Fruit fly (Drosophila melanogaster): Measurements from ENCODE around the gene Msp300.

Gene Msp300

dm6 chr2L:5107626-5108272, 7.1 kb downstream of the Msp300 start (continued):
- TF ChIP-seq CG1024 (GFP tag; IDR thresholded peaks at IDR 0.05) (peak; percentile 84), CG16813 (GFP tag; IDR thresholded peaks at IDR 0.05; ENCODE audit: partially characterized antibody) (no peak), CG17328 (GFP tag; IDR thresholded peaks at IDR 0.05) (peak; percentile 90), h (optimal IDR thresholded peaks at IDR 0.05) (no peak), dmrt11E (tag; optimal IDR thresholded peaks at IDR 0.05) (peak; percentile 38), TFAM (GFP tag; optimal IDR thresholded peaks at IDR 0.05) (peak; percentile 21), CG13894 (tag; optimal IDR thresholded peaks at IDR 0.05) (peak; percentile 94), YL-1 (GFP tag; optimal IDR thresholded peaks at IDR 0.05) (peak; percentile 61), CG6654 (GFP tag; optimal IDR thresholded peaks at IDR 0.05) (peak; percentile 83), Bgb (GFP tag; IDR thresholded peaks at IDR 0.05; ENCODE audit: partially characterized antibody) (no peak), CG11723 (GFP tag; optimal IDR thresholded peaks at IDR 0.05) (peak; percentile 88), ro (GFP tag; IDR thresholded peaks at IDR 0.05) (peak; percentile 89), slp2 (GFP tag; optimal IDR thresholded peaks at IDR 0.05) (peak; percentile 99), CG10274 (GFP tag; optimal IDR thresholded peaks at IDR 0.05) (peak; percentile 88), ATbp (GFP tag; optimal IDR thresholded peaks at IDR 0.05) (peak; percentile 96), CG13424 (tag; optimal IDR thresholded peaks at IDR 0.05) (peak; percentile 97), CG14965 (GFP tag; optimal IDR thresholded peaks at IDR 0.05; ENCODE audit: borderline replicate concordance) (peak; percentile 76), CG12769 (tag; optimal IDR thresholded peaks at IDR 0.05) (peak; percentile 79), CG6272 (GFP tag; IDR thresholded peaks at IDR 0.05) (peak; percentile 92), E2f2 (GFP tag; IDR thresholded peaks at IDR 0.05) (peak; percentile 79), danr (GFP tag; IDR thresholded peaks at IDR 0.05) (peak; percentile 89), Ets97D (GFP tag; optimal IDR thresholded peaks at IDR 0.05) (peak; percentile 70), Stat92E (GFP tag; optimal IDR thresholded peaks at IDR 0.05) (peak in 1 of 3 experiments; percentile 67), fd64A (GFP tag; optimal IDR thresholded peaks at IDR 0.05) (peak; percentile 58), CG1603 (tag; optimal IDR thresholded peaks at IDR 0.05) (peak; percentile 68), salm (tag; optimal IDR thresholded peaks at IDR 0.05) (peak; percentile 87), CG1832 (GFP tag; optimal IDR thresholded peaks at IDR 0.05) (no peak), cg (GFP tag; optimal IDR thresholded peaks at IDR 0.05) (no peak), toy (GFP tag; IDR thresholded peaks at IDR 0.05) (peak; percentile 75), grn (GFP tag; optimal IDR thresholded peaks at IDR 0.05) (peak; percentile 48), Hey (tag; optimal IDR thresholded peaks at IDR 0.05) (peak; percentile 79), Med (GFP tag) (peak; percentile 99), chinmo (GFP tag; IDR thresholded peaks at IDR 0.05; ENCODE audit: partially characterized antibody) (no peak), CG17568 (GFP tag; optimal IDR thresholded peaks at IDR 0.05) (peak; percentile 83), HLH54F (GFP tag; optimal IDR thresholded peaks at IDR 0.05) (peak; percentile 98), unpg (GFP tag; optimal IDR thresholded peaks at IDR 0.05) (peak; percentile 93), CG9437 (GFP tag; optimal IDR thresholded peaks at IDR 0.05) (peak; percentile 90), lmd (GFP tag; IDR thresholded peaks at IDR 0.05) (peak; percentile 98), pho (GFP tag; optimal IDR thresholded peaks at IDR 0.05) (peak; percentile 99), CG4617 (GFP tag; optimal IDR thresholded peaks at IDR 0.05; ENCODE audit: borderline replicate concordance) (peak; percentile 95), CG10267 (tag; optimal IDR thresholded peaks at IDR 0.05) (peak; percentile 84), BEAF-32 (GFP tag; optimal IDR thresholded peaks at IDR 0.05) (peak; percentile 11), CrebB (tag; optimal IDR thresholded peaks at IDR 0.05) (peak; percentile 84), PHDP (tag; optimal IDR thresholded peaks at IDR 0.05) (peak; percentile 98), bbx (GFP tag; IDR thresholded peaks at IDR 0.05; ENCODE audit: partially characterized antibody) (no peak), CG3407 (GFP tag; optimal IDR thresholded peaks at IDR 0.05) (peak; percentile 86), CG13624 (GFP tag; optimal IDR thresholded peaks at IDR 0.05) (peak; percentile 98), CoRest (tag; optimal IDR thresholded peaks at IDR 0.05) (peak; percentile 97), gsb (GFP tag; IDR thresholded peaks at IDR 0.05) (peak; percentile 88)

Data from whole organism, embryonic.